Worm (Caenorhabditis elegans) whole organism, L2 larva: ENCODE measurements around the gene cyp-37B1.

ENCODE experiments used
- C34F6.9 ChIP-seq: fragments of 150-350 bp; optimal IDR thresholded peaks from 2 replicates; lab custom pipeline; 2014; ENCODE audit warnings: missing biosample characterization, missing genetic modification characterization
- F13H6.1 ChIP-seq: sonication (generic microtip); optimal IDR thresholded peaks from 2 replicates; lab custom pipeline; 2016; ENCODE audit warnings: missing genetic modification characterization, missing compliant biosample characterization
- R02D3.7 ChIP-seq: fragments of 150-350 bp; optimal IDR thresholded peaks from 2 replicates; lab custom pipeline; 2014; ENCODE audit warnings: missing biosample characterization, missing genetic modification characterization
- Y55F3AM.14 ChIP-seq: fragments of 200-800 bp; sonication (Bioruptor generic); optimal IDR thresholded peaks from 2 replicates; lab custom pipeline; 2018; ENCODE audit warnings: mild to moderate bottlenecking, missing genetic modification characterization, missing compliant biosample characterization
- ZK546.5 ChIP-seq: sonication (generic microtip); optimal IDR thresholded peaks from 2 replicates; lab custom pipeline; 2017; ENCODE audit warnings: missing biosample characterization, missing genetic modification characterization
- alr-1 ChIP-seq: fragments of 150-350 bp; optimal IDR thresholded peaks from 2 replicates; lab custom pipeline; 2014; ENCODE audit warnings: missing biosample characterization, missing genetic modification characterization
- aly-2 ChIP-seq: fragments of 150-350 bp; optimal IDR thresholded peaks from 2 replicates; lab custom pipeline; 2014; ENCODE audit warnings: missing biosample characterization, missing genetic modification characterization
- ama-1 ChIP-seq: fragments of 150-350 bp; optimal IDR thresholded peaks from 2 replicates; lab custom pipeline; 2018; ENCODE audit warnings: inconsistent platforms
- blmp-1 ChIP-seq: sonication (generic microtip); optimal IDR thresholded peaks from 2 replicates; lab custom pipeline; 2017; ENCODE audit warnings: missing genetic modification characterization, mild to moderate bottlenecking, missing compliant biosample characterization, antibody characterized with exemption, moderate library complexity; ENCODE audit not compliant: insufficient read depth
- ceh-82 ChIP-seq: fragments of 150-350 bp; optimal IDR thresholded peaks from 2 replicates; lab custom pipeline; 2014; ENCODE audit warnings: missing biosample characterization, missing genetic modification characterization
- crh-2 ChIP-seq: sonication (generic microtip); optimal IDR thresholded peaks from 2 replicates; lab custom pipeline; 2017; ENCODE audit warnings: missing biosample characterization, missing genetic modification characterization
- dmd-4 ChIP-seq: sonication (generic microtip); optimal IDR thresholded peaks from 2 replicates; lab custom pipeline; 2017; ENCODE audit warnings: missing biosample characterization, missing genetic modification characterization
- egl-27 ChIP-seq: sonication (generic microtip); optimal IDR thresholded peaks from 3 replicates; lab custom pipeline; 2017; ENCODE audit warnings: missing biosample characterization, missing genetic modification reagents, missing genetic modification characterization
- elt-1 ChIP-seq: fragments of 150-350 bp; optimal IDR thresholded peaks from 2 replicates; lab custom pipeline; 2014; ENCODE audit warnings: missing biosample characterization, missing genetic modification characterization
- elt-3 ChIP-seq: sonication (generic microtip); optimal IDR thresholded peaks from 2 replicates; lab custom pipeline; 2017; ENCODE audit warnings: missing biosample characterization, missing genetic modification characterization
- fos-1 ChIP-seq: fragments of 150-350 bp; optimal IDR thresholded peaks from 2 replicates; lab custom pipeline; 2014; ENCODE audit warnings: missing biosample characterization, missing genetic modification characterization
- gmeb-1 ChIP-seq: fragments of 150-350 bp; optimal IDR thresholded peaks from 2 replicates; lab custom pipeline; 2014; ENCODE audit warnings: missing biosample characterization, missing genetic modification characterization
- lin-11 ChIP-seq: fragments of 150-350 bp; sonication (generic microtip); optimal IDR thresholded peaks from 2 replicates; lab custom pipeline; 2014; ENCODE audit warnings: missing biosample characterization, missing genetic modification characterization, inconsistent platforms, mixed read lengths
- lin-13 ChIP-seq: fragments of 150-350 bp; optimal IDR thresholded peaks from 2 replicates; lab custom pipeline; 2014; ENCODE audit warnings: missing biosample characterization, missing genetic modification reagents, missing genetic modification characterization
- lin-39 ChIP-seq: fragments of 150-350 bp; optimal IDR thresholded peaks from 2 replicates; lab custom pipeline; 2014; ENCODE audit warnings: missing biosample characterization, missing genetic modification reagents, missing genetic modification characterization
- lsy-2 ChIP-seq, 2 experiments: fragments of 150-350 bp in 1 of 2; sonication (generic microtip) in 1 of 2; optimal IDR thresholded peaks; 2 replicates each; lab custom pipeline; 2014 to 2017; ENCODE audit warnings: missing biosample characterization in 2 of 2, missing genetic modification characterization in 2 of 2
- mab-5 ChIP-seq: fragments of 150-350 bp; optimal IDR thresholded peaks from 2 replicates; lab custom pipeline; 2014; ENCODE audit warnings: missing biosample characterization, missing genetic modification characterization
- mbf-1 ChIP-seq: sonication (generic microtip); optimal IDR thresholded peaks from 2 replicates; lab custom pipeline; 2017; ENCODE audit warnings: missing biosample characterization, missing genetic modification characterization
- mdl-1 ChIP-seq, 2 experiments: fragments of 150-350 bp in 1 of 2; sonication (generic microtip) in 1 of 2; optimal IDR thresholded peaks; 2 replicates each; lab custom pipeline; 2017; ENCODE audit warnings: missing biosample characterization in 2 of 2, missing genetic modification characterization in 2 of 2
- nhr-10 ChIP-seq: sonication (generic microtip); optimal IDR thresholded peaks from 2 replicates; lab custom pipeline; 2017; ENCODE audit warnings: missing biosample characterization, missing genetic modification characterization
- nhr-11 ChIP-seq: fragments of 150-350 bp; optimal IDR thresholded peaks from 2 replicates; lab custom pipeline; 2014; ENCODE audit warnings: missing biosample characterization, missing genetic modification characterization
- nhr-129 ChIP-seq: fragments of 150-350 bp; optimal IDR thresholded peaks from 2 replicates; lab custom pipeline; 2014; ENCODE audit warnings: missing biosample characterization, missing genetic modification characterization
- nhr-21 ChIP-seq: fragments of 150-350 bp; optimal IDR thresholded peaks from 2 replicates; lab custom pipeline; 2014; ENCODE audit warnings: missing biosample characterization, missing genetic modification characterization
- nhr-23 ChIP-seq: fragments of 150-350 bp; optimal IDR thresholded peaks from 2 replicates; lab custom pipeline; 2014; ENCODE audit warnings: missing biosample characterization, missing genetic modification reagents, missing genetic modification characterization
- nhr-77 ChIP-seq: fragments of 150-350 bp; optimal IDR thresholded peaks from 2 replicates; lab custom pipeline; 2014; ENCODE audit warnings: missing biosample characterization, missing genetic modification characterization
- skn-1 ChIP-seq: sonication (generic microtip); optimal IDR thresholded peaks from 2 replicates; lab custom pipeline; 2017; ENCODE audit warnings: missing biosample characterization, missing genetic modification characterization
- sma-3 ChIP-seq: sonication (generic microtip); optimal IDR thresholded peaks from 2 replicates; lab custom pipeline; 2016; ENCODE audit warnings: missing genetic modification reagents, missing genetic modification characterization, missing compliant biosample characterization
- sma-9 ChIP-seq, 2 experiments: fragments of 150-350 bp in 1 of 2; sonication (generic microtip) in 1 of 2; optimal IDR thresholded peaks; 2 replicates each; lab custom pipeline; 2014 to 2016; ENCODE audit warnings: missing genetic modification characterization in 2 of 2, mild to moderate bottlenecking in 1 of 2, missing biosample characterization in 1 of 2, missing compliant biosample characterization in 1 of 2, missing genetic modification reagents in 1 of 2, moderate library complexity in 1 of 2
- unc-62 ChIP-seq: fragments of 150-350 bp; optimal IDR thresholded peaks from 2 replicates; lab custom pipeline; 2014; ENCODE audit warnings: missing biosample characterization, missing genetic modification reagents, missing genetic modification characterization
- zag-1 ChIP-seq: fragments of 150-350 bp; optimal IDR thresholded peaks from 2 replicates; lab custom pipeline; 2014; ENCODE audit warnings: missing biosample characterization, missing genetic modification characterization
- ztf-1 ChIP-seq: fragments of 200-800 bp; sonication (Bioruptor generic); conservative IDR thresholded peaks from 2 replicates; pipeline ENCODE4 v1.3.6; 2022; ENCODE audit warnings: missing genetic modification characterization, missing compliant biosample characterization
- ztf-11 ChIP-seq: sonication (generic microtip); optimal IDR thresholded peaks from 2 replicates; lab custom pipeline; 2017; ENCODE audit warnings: missing biosample characterization, missing genetic modification characterization
- ztf-4 ChIP-seq: fragments of 150-350 bp; optimal IDR thresholded peaks from 2 replicates; lab custom pipeline; 2014; ENCODE audit warnings: missing biosample characterization, missing genetic modification characterization

cyp-37B1 gene

ce11 chrV:16302439-16302838 is 24.5 kb downstream of the cyp-37B1 start, which contains the start of the genes C31A11.13 and oac-6:
C31A11.13 (minus strand) TSS chrV:16302551.
oac-6 (plus strand) TSS chrV:16302717.
- TF ChIP-seq ztf-1 (no peak), fos-1 (peak; percentile 71), ztf-11 (no peak), nhr-129 (tag; lab: Kevin White, UChicago) (no peak)

- TF ChIP-seq ZK546.5 (tag; lab: Kevin White, UChicago), result no peak
- TF ChIP-seq nhr-21, result no peak
- no peak for TF ChIP-seq mbf-1 (tag; lab: Kevin White, UChicago)
- TF ChIP-seq lin-13, result no peak
- TF ChIP-seq nhr-11 (tag; lab: Kevin White, UChicago), result no peak
- no peak for TF ChIP-seq ama-1 (lab: Kevin White, UChicago)
- TF ChIP-seq fos-1, result no peak
- TF ChIP-seq nhr-10 (tag; lab: Kevin White, UChicago), result no peak
- TF ChIP-seq dmd-4 (tag; lab: Kevin White, UChicago), result no peak
- no peak for TF ChIP-seq sma-9 (GFP tag; optimal IDR thresholded peaks at IDR 0.05; lab: Kevin White, UChicago)
- TF ChIP-seq sma-9 (tag; optimal IDR thresholded peaks at IDR 0.05; lab: Kevin White, UChicago), result no peak
- no peak for TF ChIP-seq C34F6.9
- TF ChIP-seq F13H6.1 (tag; lab: Kevin White, UChicago), result no peak
- TF ChIP-seq Y55F3AM.14 (GFP tag; lab: Kevin White, UChicago), result no peak
- TF ChIP-seq alr-1, result no peak
- no peak for TF ChIP-seq lin-39 (tag; lab: Kevin White, UChicago)
- TF ChIP-seq ztf-4 (tag; lab: Kevin White, UChicago), result no peak
Measured at ce11 chrV:16307253-16307652, 29.3 kb downstream of the cyp-37B1 start, which contains the start of gene srxa-7. srxa-7 (plus strand) TSS chrV:16307553.

- TF ChIP-seq ZK546.5 (tag; lab: Kevin White, UChicago), result no peak
- no peak for TF ChIP-seq elt-1 (tag; lab: Kevin White, UChicago)
- TF ChIP-seq unc-62, result no peak
- no peak for TF ChIP-seq skn-1 (tag; lab: Kevin White, UChicago)
- TF ChIP-seq zag-1 (tag; lab: Kevin White, UChicago), result no peak
- no peak for TF ChIP-seq Y55F3AM.14 (GFP tag; lab: Kevin White, UChicago)
- no peak for TF ChIP-seq sma-3 (GFP tag; lab: Kevin White, UChicago)
- no peak for TF ChIP-seq gmeb-1
Measured at ce11 chrV:16308343-16308742, 30.4 kb downstream of the cyp-37B1 start.

ce11 chrV:16309523-16309922 is 31.6 kb downstream of the cyp-37B1 start, which contains the start of gene oac-7:
oac-7 (plus strand) TSS chrV:16309805.
- TF ChIP-seq elt-3 (no peak), ztf-4 (tag; lab: Kevin White, UChicago) (no peak), nhr-21 (no peak), egl-27 (tag; lab: Kevin White, UChicago) (no peak), fos-1 (peak; percentile 43), zag-1 (tag; lab: Kevin White, UChicago) (no peak), nhr-129 (tag; lab: Kevin White, UChicago) (peak; percentile 74), mdl-1 (tag; optimal IDR thresholded peaks at IDR 0.05; lab: Kevin White, UChicago) (no peak), dmd-4 (tag; lab: Kevin White, UChicago) (no peak), lin-13 (no peak), ztf-11 (no peak), R02D3.7 (tag; lab: Kevin White, UChicago) (no peak), sma-9 (GFP tag; optimal IDR thresholded peaks at IDR 0.05; lab: Kevin White, UChicago) (peak; percentile 73), sma-9 (tag; optimal IDR thresholded peaks at IDR 0.05; lab: Kevin White, UChicago) (no peak), nhr-11 (tag; lab: Kevin White, UChicago) (no peak), sma-3 (GFP tag; lab: Kevin White, UChicago) (no peak), ZK546.5 (tag; lab: Kevin White, UChicago) (no peak), nhr-77 (tag; lab: Kevin White, UChicago) (no peak), mab-5 (tag; lab: Kevin White, UChicago) (no peak), lsy-2 (tag; optimal IDR thresholded peaks at IDR 0.05; lab: Kevin White, UChicago) (no peak), crh-2 (tag; lab: Kevin White, UChicago) (no peak)

- TF ChIP-seq aly-2 (no peak), ztf-11 (no peak), nhr-11 (tag; lab: Kevin White, UChicago) (no peak), sma-9 (GFP tag; optimal IDR thresholded peaks at IDR 0.05; lab: Kevin White, UChicago) (no peak), sma-9 (tag; optimal IDR thresholded peaks at IDR 0.05; lab: Kevin White, UChicago) (no peak), ceh-82 (tag; lab: Kevin White, UChicago) (no peak), nhr-23 (no peak), nhr-21 (no peak), mdl-1 (tag; optimal IDR thresholded peaks at IDR 0.05; lab: Kevin White, UChicago) (no peak), mab-5 (tag; lab: Kevin White, UChicago) (no peak), blmp-1 (tag; lab: Kevin White, UChicago) (no peak), nhr-77 (tag; lab: Kevin White, UChicago) (no peak), lin-11 (tag; lab: Kevin White, UChicago) (no peak), mbf-1 (tag; lab: Kevin White, UChicago) (no peak), ZK546.5 (tag; lab: Kevin White, UChicago) (no peak), unc-62 (no peak), lin-39 (tag; lab: Kevin White, UChicago) (no peak), C34F6.9 (no peak)
- TF ChIP-seq, all 48 proteins: peak for 0
Measured at ce11 chrV:16315004-16315403, 37.1 kb downstream of the cyp-37B1 start, which contains the start of gene str-214. str-214 (plus strand) TSS chrV:16315304.
